Fruit fly (Drosophila melanogaster) whole organism, wandering third instar larva: ENCODE results near the gene HIP-R.

ENCODE experiments used
- Abd-B ChIP-seq: fragments of >200 bp; optimal IDR thresholded peaks from 2 replicates; lab custom pipeline; 2017; ENCODE audit warnings: missing biosample characterization, missing genetic modification characterization
- CrebA ChIP-seq: fragments of 200-800 bp; sonication (Bioruptor generic); optimal IDR thresholded peaks from 2 replicates; lab custom pipeline; 2016; ENCODE audit warnings: missing biosample characterization, mild to moderate bottlenecking, missing genetic modification characterization, borderline replicate concordance
- Dfd ChIP-seq: fragments of >200 bp; optimal IDR thresholded peaks from 2 replicates; lab custom pipeline; 2017; ENCODE audit warnings: missing biosample characterization, missing genetic modification characterization
- HLH106 ChIP-seq: fragments of 200-800 bp; optimal IDR thresholded peaks from 3 replicates; lab custom pipeline; 2019; ENCODE audit warnings: missing biosample characterization, mild to moderate bottlenecking, missing genetic modification characterization, moderate library complexity
- Hr83 ChIP-seq: fragments of 200-300 bp; sonication (Bioruptor generic); optimal IDR thresholded peaks from 2 replicates; lab custom pipeline; 2016; ENCODE audit warnings: missing biosample characterization, mild to moderate bottlenecking, missing genetic modification characterization, moderate library complexity; ENCODE audit not compliant: poor library complexity, severe bottlenecking
- Myc ChIP-seq: fragments of >200 bp; optimal IDR thresholded peaks from 2 replicates; lab custom pipeline; 2017
- Sp1 ChIP-seq: fragments of 200-800 bp; sonication (Bioruptor generic); optimal IDR thresholded peaks from 3 replicates; lab custom pipeline; 2019; ENCODE audit warnings: missing biosample characterization, mild to moderate bottlenecking, missing genetic modification characterization, moderate library complexity
- br ChIP-seq: fragments of 200-800 bp; sonication (Bioruptor generic); optimal IDR thresholded peaks from 2 replicates; lab custom pipeline; 2016; ENCODE audit warnings: missing biosample characterization, missing genetic modification characterization
- pan ChIP-seq: fragments of >200 bp; optimal IDR thresholded peaks from 2 replicates; lab custom pipeline; 2017
- psq ChIP-seq: fragments of 200-800 bp; sonication (Bioruptor generic); optimal IDR thresholded peaks from 3 replicates; lab custom pipeline; 2017; ENCODE audit warnings: missing biosample characterization, mild to moderate bottlenecking, missing genetic modification characterization, moderate library complexity
- sv ChIP-seq: fragments of 200-800 bp; sonication (Bioruptor generic); optimal IDR thresholded peaks from 3 replicates; lab custom pipeline; 2016; ENCODE audit warnings: missing biosample characterization, missing genetic modification characterization
- usp ChIP-seq: fragments of >200 bp; optimal IDR thresholded peaks from 2 replicates; lab custom pipeline; 2017; ENCODE audit warnings: missing biosample characterization, missing genetic modification characterization

DNA sequence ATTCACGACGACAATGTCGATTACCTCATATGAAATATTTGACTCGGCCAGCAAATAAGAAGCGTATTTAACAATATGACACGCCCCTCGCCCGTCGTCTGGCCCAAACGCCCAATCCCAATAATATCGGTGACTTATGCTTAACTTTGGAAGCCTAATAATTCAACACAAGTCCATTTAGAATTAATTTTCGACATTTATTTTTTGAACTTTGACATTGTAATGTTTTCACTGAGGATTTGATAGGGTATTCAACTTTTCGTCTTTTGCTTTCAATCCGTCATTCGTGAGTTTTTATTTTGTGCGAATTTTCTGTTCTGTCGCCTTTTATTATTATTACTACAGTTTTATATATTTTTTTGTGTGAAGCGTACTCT is 17.3 kb upstream of the HIP-R start:
- TF ChIP-seq pan (lab: Kevin White, UChicago): no peak
- peak; percentile 3 for TF ChIP-seq Sp1 (GFP tag; lab: Kevin White, UChicago)
- TF ChIP-seq CrebA (GFP tag; lab: Kevin White, UChicago): no peak
- no peak for TF ChIP-seq Hr83
- no peak for TF ChIP-seq Dfd
- no peak for TF ChIP-seq usp (GFP tag; lab: Kevin White, UChicago)
- no peak for TF ChIP-seq sv (GFP tag; lab: Kevin White, UChicago)
- peak; percentile 7 for TF ChIP-seq HLH106
- no peak for TF ChIP-seq Myc
- no peak for TF ChIP-seq br
- no peak for TF ChIP-seq psq
- TF ChIP-seq Abd-B (GFP tag; lab: Kevin White, UChicago): no peak
